Worm (Caenorhabditis elegans): ENCODE results near the gene Y50D4A.1.

The Y50D4A.1 gene

DNA sequence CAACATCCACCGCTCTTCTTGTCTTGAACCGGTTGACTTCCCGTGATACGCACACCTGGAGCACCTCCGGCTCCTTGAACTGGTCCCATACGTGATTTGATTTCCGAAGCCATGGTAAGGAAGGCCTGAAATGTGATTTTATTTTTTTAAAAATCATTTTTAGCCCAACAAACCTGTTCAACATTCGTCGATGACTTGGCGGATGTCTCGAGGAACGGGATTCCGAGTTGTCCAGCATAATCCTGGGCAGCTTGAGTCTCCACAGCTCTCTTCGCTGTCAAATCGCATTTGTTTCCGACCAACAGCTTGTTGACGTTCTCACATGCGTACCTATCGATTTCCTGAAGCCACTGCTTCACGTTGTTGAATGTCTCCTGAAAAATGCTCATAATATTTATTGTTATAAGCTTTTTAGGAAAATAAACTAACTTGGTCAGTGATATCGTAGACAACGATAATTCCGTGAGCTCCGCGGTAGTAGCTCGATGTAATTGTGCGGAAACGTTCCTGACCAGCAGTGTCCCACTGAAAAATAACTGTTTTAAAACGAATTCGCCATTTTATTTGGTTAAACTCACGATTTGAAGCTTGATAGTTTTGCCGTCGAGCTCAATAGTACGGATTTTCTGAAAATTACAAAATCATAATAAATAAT lies 55.5 kb downstream of the Y50D4A.1 start:
- TF ChIP-seq nhr-85 (tag) (peak; percentile 53), nhr-71 (tag; optimal IDR thresholded peaks at IDR 0.05) (no peak), efl-1 (optimal IDR thresholded peaks at IDR 0.05) (no peak), efl-1 (GFP tag; optimal IDR thresholded peaks at IDR 0.05 in 1 of 2) (peak in 1 of 2 experiments; percentile 72)

DNA sequence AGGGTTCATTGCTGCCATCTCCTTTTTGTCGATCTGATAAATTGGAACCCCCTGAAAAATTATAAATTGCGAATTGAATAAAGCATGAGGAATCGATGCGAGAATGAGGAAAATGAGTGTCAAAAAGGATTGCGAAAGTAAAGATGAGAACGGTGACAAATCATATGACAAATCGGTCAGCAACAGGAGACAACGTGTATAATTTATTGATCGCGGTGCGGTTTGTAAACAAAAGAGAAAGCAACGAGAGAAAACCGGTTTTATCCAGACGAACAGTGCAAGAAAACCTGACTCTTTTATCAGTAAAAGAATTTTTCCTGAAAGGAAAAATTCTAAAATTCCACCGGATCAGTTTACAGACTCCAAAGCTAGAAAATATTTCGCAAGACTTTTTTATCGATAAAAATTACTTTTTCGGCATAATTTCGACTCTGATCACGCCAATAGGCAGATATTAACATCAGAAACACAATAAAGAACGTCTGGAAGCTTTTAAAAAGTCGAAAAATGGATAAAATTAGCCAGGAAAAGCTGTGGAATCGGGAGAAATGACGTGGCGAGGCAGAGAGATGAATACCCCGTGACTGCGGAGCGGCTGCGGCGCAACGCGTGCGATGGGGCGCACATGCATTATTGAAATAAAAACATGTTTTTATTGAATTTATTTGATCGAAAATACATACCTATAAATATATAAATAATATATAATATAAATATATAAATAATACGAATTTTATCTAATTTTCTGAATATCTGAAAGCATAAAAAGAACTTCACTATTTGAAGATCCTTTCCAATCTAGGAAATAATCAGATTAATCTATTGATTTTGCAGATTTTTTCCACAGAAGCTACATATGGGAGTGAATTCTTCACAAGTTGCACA lies 56.5 kb downstream of the Y50D4A.1 start, which contains the start of the genes rab-1 and C39F7.5:
rab-1 (minus strand) TSS at position 51 of the 885 bp plus-strand sequence.
C39F7.5 (plus strand) TSS at position 835 of the 885 bp plus-strand sequence.
- TF ChIP-seq unc-130 (tag; optimal IDR thresholded peaks at IDR 0.05) = peak; percentile 69
- peak; percentile 3 for TF ChIP-seq unc-86 (tag; optimal IDR thresholded peaks at IDR 0.05)
- TF ChIP-seq nhr-71 (tag; optimal IDR thresholded peaks at IDR 0.05) = peak; percentile 70
- peak; percentile 50 for TF ChIP-seq nhr-20 (tag; optimal IDR thresholded peaks at IDR 0.05)
- peak; percentile 55 for TF ChIP-seq xbp-1 (tag; optimal IDR thresholded peaks at IDR 0.05)
- no peak for TF ChIP-seq nhr-84 (tag; optimal IDR thresholded peaks at IDR 0.05)
- no peak for TF ChIP-seq grh-1 (GFP tag; IDR thresholded peaks at IDR 0.05)
- TF ChIP-seq rnt-1 (tag; optimal IDR thresholded peaks at IDR 0.05) = peak; percentile 47
- TF ChIP-seq lin-15B (tag; optimal IDR thresholded peaks at IDR 0.05) = peak; percentile 72
- peak; percentile 6 for TF ChIP-seq ztf-4 (tag; optimal IDR thresholded peaks at IDR 0.05)
- TF ChIP-seq F16B12.6 (tag; optimal IDR thresholded peaks at IDR 0.05) = peak; percentile 45
- TF ChIP-seq fkh-8 (tag; optimal IDR thresholded peaks at IDR 0.05) = peak; percentile 77
- TF ChIP-seq lin-35 (GFP tag; optimal IDR thresholded peaks at IDR 0.05) = peak; percentile 65 to 71
- peak; percentile 56 for TF ChIP-seq nhr-11 (tag; optimal IDR thresholded peaks at IDR 0.05)
- TF ChIP-seq blmp-1 (tag; optimal IDR thresholded peaks at IDR 0.05) = peak; percentile 51
- TF ChIP-seq efl-1 (optimal IDR thresholded peaks at IDR 0.05) = peak; percentile 39 to 46
- TF ChIP-seq efl-1 (GFP tag; optimal IDR thresholded peaks at IDR 0.05 in 1 of 2) = peak; percentile 61
- TF ChIP-seq C16A3.4 (tag; optimal IDR thresholded peaks at IDR 0.05) = peak; percentile 57
- peak; percentile 36 to 71 (median 55) for TF ChIP-seq dpl-1 (GFP tag; optimal IDR thresholded peaks at IDR 0.05)
- TF ChIP-seq isw-1 (GFP tag; IDR thresholded peaks at IDR 0.05) = peak; percentile 44
- TF ChIP-seq irx-1 (tag; optimal IDR thresholded peaks at IDR 0.05) = no peak
- TF ChIP-seq lsy-2 (tag; optimal IDR thresholded peaks at IDR 0.05) = peak; percentile 61 to 71
- TF ChIP-seq lir-3 (tag; optimal IDR thresholded peaks at IDR 0.05; ENCODE audit: poor library complexity) = peak; percentile 5
- no peak for TF ChIP-seq aly-2 (tag; optimal IDR thresholded peaks at IDR 0.05)
- TF ChIP-seq nhr-85 (tag) = peak; percentile 78
- TF ChIP-seq skn-1 (tag; optimal IDR thresholded peaks at IDR 0.05) = peak; percentile 52
- TF ChIP-seq C04F5.9 (tag; optimal IDR thresholded peaks at IDR 0.05) = no peak
- TF ChIP-seq nhr-90 (tag; optimal IDR thresholded peaks at IDR 0.05; ENCODE audit: poor library complexity) = peak; percentile 23
- no peak for TF ChIP-seq ces-1 (GFP tag; optimal IDR thresholded peaks at IDR 0.05)
- peak; percentile 31 for TF ChIP-seq tbx-2 (tag; optimal IDR thresholded peaks at IDR 0.05)
- peak; percentile 46 for TF ChIP-seq nhr-47 (tag; optimal IDR thresholded peaks at IDR 0.05)
- peak; percentile 14 for TF ChIP-seq snpc-4 (tag; optimal IDR thresholded peaks at IDR 0.05)
- peak; percentile 96 for TF ChIP-seq lin-14 (GFP tag; optimal IDR thresholded peaks at IDR 0.05)
- peak; percentile 46 for TF ChIP-seq swsn-7 (tag; optimal IDR thresholded peaks at IDR 0.05)
- peak in 1 of 6 experiments; percentile 15 for TF ChIP-seq elt-3 (tag; optimal IDR thresholded peaks at IDR 0.05)
- peak; percentile 73 for TF ChIP-seq mep-1 (tag; optimal IDR thresholded peaks at IDR 0.05)
- peak; percentile 9 to 65 (median 31) for TF ChIP-seq ceh-82 (tag; optimal IDR thresholded peaks at IDR 0.05)
- no peak for TF ChIP-seq egl-27 (tag; optimal IDR thresholded peaks at IDR 0.05)
- peak; percentile 14 for TF ChIP-seq fos-1 (tag; optimal IDR thresholded peaks at IDR 0.05)
- TF ChIP-seq lin-13 (GFP tag; optimal IDR thresholded peaks at IDR 0.05) = peak; percentile 23
- no peak for TF ChIP-seq ceh-8 (GFP tag; optimal IDR thresholded peaks at IDR 0.05)
- TF ChIP-seq dsc-1 (tag; optimal IDR thresholded peaks at IDR 0.05) = peak; percentile 27
- peak; percentile 63 for TF ChIP-seq snu-23 (GFP tag; optimal IDR thresholded peaks at IDR 0.05)
- TF ChIP-seq egl-13 (tag; optimal IDR thresholded peaks at IDR 0.05) = no peak
- peak in 1 of 2 experiments; percentile 67 for TF ChIP-seq mdl-1 (tag; optimal IDR thresholded peaks at IDR 0.05)
- no peak for TF ChIP-seq nhr-76 (tag; optimal IDR thresholded peaks at IDR 0.05)
- no peak for TF ChIP-seq sup-37 (GFP tag; optimal IDR thresholded peaks at IDR 0.05)
